Worm (Caenorhabditis elegans) whole organism, L4/young adult: Measurements from ENCODE around the gene spat-1.

ENCODE experiments used
- W03F9.2 ChIP-seq: fragments of 150-350 bp; optimal IDR thresholded peaks from 2 replicates; lab custom pipeline; 2014; ENCODE audit warnings: missing biosample characterization, missing genetic modification characterization
- dao-5 ChIP-seq: sonication (generic microtip); optimal IDR thresholded peaks from 2 replicates; lab custom pipeline; 2016; ENCODE audit warnings: missing genotype, missing genetic modification characterization, moderate library complexity, missing compliant biosample characterization
- him-1 ChIP-seq: sonication (generic microtip); optimal IDR thresholded peaks from 2 replicates; lab custom pipeline; 2016; ENCODE audit warnings: missing genotype, missing genetic modification reagents, missing genetic modification characterization, missing compliant biosample characterization

ce11 chrII:14528233-14528802 is at the start of gene spat-1, which contains the start of gene F57C2.5:
- TF ChIP-seq him-1 = no peak
- no peak for TF ChIP-seq dao-5
- peak; percentile 71 for TF ChIP-seq W03F9.2 (tag; lab: Kevin White, UChicago)
